Fruit fly (Drosophila melanogaster): ENCODE results near the gene b.

DNA sequence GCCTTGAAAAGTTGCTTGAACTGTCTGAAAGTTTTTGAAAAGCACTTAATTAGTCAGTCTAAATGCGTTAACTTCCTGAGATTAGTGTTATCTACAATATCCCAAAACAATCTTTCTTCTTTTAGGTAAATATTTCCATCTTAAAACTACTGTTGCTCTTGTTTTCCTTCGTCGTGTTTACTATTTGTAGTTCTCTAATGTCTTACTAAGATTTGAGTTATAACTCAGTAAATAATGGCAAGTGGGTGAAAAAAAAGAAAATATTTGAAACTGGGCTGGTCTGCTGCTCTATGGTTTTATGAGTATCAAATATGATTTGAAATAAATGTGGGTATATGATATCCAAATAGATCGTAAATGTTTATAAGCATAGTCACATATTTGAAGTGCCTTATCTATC, 19.9 kb upstream of the b start:
- TF ChIP-seq CG17806 (tag; optimal IDR thresholded peaks at IDR 0.05): no peak
- no peak for TF ChIP-seq rn (GFP tag; IDR thresholded peaks at IDR 0.05)
- no peak for TF ChIP-seq Snoo (tag; optimal IDR thresholded peaks at IDR 0.05)
- TF ChIP-seq gl (tag; optimal IDR thresholded peaks at IDR 0.05): no peak
- TF ChIP-seq CG4496 (GFP tag; IDR thresholded peaks at IDR 0.05): no peak
- TF ChIP-seq CG34367 (tag; optimal IDR thresholded peaks at IDR 0.05): no peak
- no peak for TF ChIP-seq D1 (tag; optimal IDR thresholded peaks at IDR 0.05)
- TF ChIP-seq Pif1A (GFP tag; optimal IDR thresholded peaks at IDR 0.05): no peak

Data from whole organism, pupa.